Worm (Caenorhabditis elegans): ENCODE data around the gene Y44A6D.1.

- TF ChIP-seq him-1 (tag; optimal IDR thresholded peaks at IDR 0.05) (no peak), dao-5 (tag; optimal IDR thresholded peaks at IDR 0.05) (no peak), W03F9.2 (tag; optimal IDR thresholded peaks at IDR 0.05) (no peak)
Measured at ce11 chrV:20752609-20753102, 37.2 kb downstream of the Y44A6D.1 start, which contains the start of gene pha-4.
